Worm (Caenorhabditis elegans) whole organism, L4/young adult: Measurements from ENCODE around the gene mrps-17.

ENCODE experiments used
- dao-5 ChIP-seq: sonication (generic microtip); optimal IDR thresholded peaks from 2 replicates; lab custom pipeline; 2016; ENCODE audit warnings: missing genotype, missing genetic modification characterization, moderate library complexity, missing compliant biosample characterization
- him-1 ChIP-seq: sonication (generic microtip); optimal IDR thresholded peaks from 2 replicates; lab custom pipeline; 2016; ENCODE audit warnings: missing genotype, missing genetic modification reagents, missing genetic modification characterization, missing compliant biosample characterization

ce11 chrIII:6454183-6454582, 22.6 kb upstream of the mrps-17 start, which contains the start of gene jhdm-1:
- TF ChIP-seq dao-5 (no peak), him-1 (tag; lab: Kevin White, UChicago) (no peak)
